Worm (Caenorhabditis elegans) whole organism, late embryonic: ENCODE data around the gene fbxb-54.
"Not testable (repeated sequence)": the region's sequence is repeated elsewhere in the genome, so short reads cannot be mapped to it uniquely, and the experiment has no call there.

Experiments
- C38D4.7 ChIP-seq: fragments of 200-800 bp; sonication (Bioruptor generic); optimal IDR thresholded peaks from 2 replicates; lab custom pipeline; 2018; ENCODE audit warnings: mild to moderate bottlenecking, missing genetic modification characterization, moderate library complexity, missing compliant biosample characterization
- K02D7.2 ChIP-seq: sonication (generic microtip); optimal IDR thresholded peaks from 2 replicates; lab custom pipeline; 2017; ENCODE audit warnings: mild to moderate bottlenecking, missing genetic modification characterization, missing compliant biosample characterization
- ceh-19 ChIP-seq: fragments of 200-800 bp; sonication (Bioruptor generic); optimal IDR thresholded peaks from 2 replicates; lab custom pipeline; 2018; ENCODE audit warnings: mild to moderate bottlenecking, missing genetic modification characterization, missing compliant biosample characterization
- ceh-2 ChIP-seq: sonication (generic microtip); optimal IDR thresholded peaks from 2 replicates; lab custom pipeline; 2016; ENCODE audit warnings: missing genotype, missing genetic modification characterization, missing compliant biosample characterization
- ceh-22 ChIP-seq: sonication (generic microtip); optimal IDR thresholded peaks from 2 replicates; lab custom pipeline; 2017; ENCODE audit warnings: missing biosample characterization, missing genetic modification characterization
- ceh-30 ChIP-seq: fragments of 150-350 bp; optimal IDR thresholded peaks from 2 replicates; lab custom pipeline; 2014; ENCODE audit warnings: missing biosample characterization, missing genetic modification characterization
- ceh-31 ChIP-seq: sonication (generic microtip); optimal IDR thresholded peaks from 2 replicates; lab custom pipeline; 2016; ENCODE audit warnings: missing genetic modification characterization, missing compliant biosample characterization
- ceh-34 ChIP-seq: sonication (generic microtip); optimal IDR thresholded peaks from 2 replicates; lab custom pipeline; 2016; ENCODE audit warnings: mild to moderate bottlenecking, missing genetic modification characterization, missing compliant biosample characterization
- ceh-48 ChIP-seq: sonication (generic microtip); optimal IDR thresholded peaks from 2 replicates; lab custom pipeline; 2016; ENCODE audit warnings: missing genetic modification characterization, inconsistent platforms, missing compliant biosample characterization
- ceh-6 ChIP-seq: fragments of 200-800 bp; sonication (Bioruptor generic); optimal IDR thresholded peaks from 2 replicates; lab custom pipeline; 2018; ENCODE audit warnings: mild to moderate bottlenecking, missing genetic modification characterization, missing compliant biosample characterization
- elt-2 ChIP-seq: sonication (generic microtip); optimal IDR thresholded peaks from 2 replicates; lab custom pipeline; 2016; ENCODE audit warnings: missing genetic modification reagents, missing genetic modification characterization, missing compliant biosample characterization
- elt-4 ChIP-seq: sonication (generic microtip); optimal IDR thresholded peaks from 2 replicates; lab custom pipeline; 2016; ENCODE audit warnings: missing genetic modification characterization, missing compliant biosample characterization
- fax-1 ChIP-seq: sonication (generic microtip); optimal IDR thresholded peaks from 2 replicates; lab custom pipeline; 2016; ENCODE audit warnings: missing genotype, missing genetic modification characterization, missing compliant biosample characterization
- fkh-10 ChIP-seq: fragments of 150-350 bp; optimal IDR thresholded peaks from 2 replicates; lab custom pipeline; 2014; ENCODE audit warnings: missing biosample characterization, missing genetic modification reagents, missing genetic modification characterization
- gmeb-2 ChIP-seq: sonication (generic microtip); optimal IDR thresholded peaks from 2 replicates; lab custom pipeline; 2016; ENCODE audit warnings: missing genetic modification characterization, inconsistent platforms, missing compliant biosample characterization
- hlh-13 ChIP-seq: fragments of 200-800 bp; sonication (Bioruptor generic); optimal IDR thresholded peaks from 2 replicates; lab custom pipeline; 2018; ENCODE audit warnings: mild to moderate bottlenecking, missing genetic modification characterization, missing compliant biosample characterization
- hlh-15 ChIP-seq: sonication (generic microtip); optimal IDR thresholded peaks from 2 replicates; lab custom pipeline; 2016; ENCODE audit warnings: missing genetic modification characterization, missing compliant biosample characterization
- lim-6 ChIP-seq: sonication (generic microtip); optimal IDR thresholded peaks from 2 replicates; lab custom pipeline; 2016; ENCODE audit warnings: missing genetic modification characterization, missing compliant biosample characterization
- mec-3 ChIP-seq: sonication (generic microtip); optimal IDR thresholded peaks from 2 replicates; lab custom pipeline; 2016; ENCODE audit warnings: borderline replicate concordance, missing genetic modification characterization, missing compliant biosample characterization
- odd-2 ChIP-seq: sonication (generic microtip); optimal IDR thresholded peaks from 2 replicates; lab custom pipeline; 2017; ENCODE audit warnings: antibody characterized with exemption, mild to moderate bottlenecking, missing genetic modification characterization, missing compliant biosample characterization
- pag-3 ChIP-seq: sonication (generic microtip); optimal IDR thresholded peaks from 2 replicates; lab custom pipeline; 2016; ENCODE audit warnings: missing compliant biosample characterization, missing genetic modification characterization, borderline replicate concordance
- pat-9 ChIP-seq: fragments of 200-800 bp; sonication (Bioruptor generic); optimal IDR thresholded peaks from 2 replicates; lab custom pipeline; 2018; ENCODE audit warnings: mild to moderate bottlenecking, missing genetic modification characterization, moderate library complexity, missing compliant biosample characterization
- pqm-1 ChIP-seq: sonication (generic microtip); optimal IDR thresholded peaks from 2 replicates; lab custom pipeline; 2016; ENCODE audit warnings: missing genetic modification characterization, missing compliant biosample characterization
- pros-1 ChIP-seq: fragments of 150-350 bp; optimal IDR thresholded peaks from 2 replicates; lab custom pipeline; 2014; ENCODE audit warnings: missing biosample characterization, missing genetic modification reagents, missing genetic modification characterization
- ref-2 ChIP-seq: sonication (generic microtip); optimal IDR thresholded peaks from 2 replicates; lab custom pipeline; 2016; ENCODE audit warnings: missing genetic modification characterization, missing compliant biosample characterization
- sdc-2 ChIP-seq: sonication (generic microtip); optimal IDR thresholded peaks from 2 replicates; lab custom pipeline; 2016; ENCODE audit warnings: missing genotype, missing genetic modification characterization, missing compliant biosample characterization
- sox-2 ChIP-seq: fragments of 200-800 bp; sonication (Bioruptor generic); IDR thresholded peaks from 2 replicates; pipeline ENCODE4 v1.3.6; 2022; ENCODE audit warnings: missing genetic modification reagents, missing genetic modification characterization, missing compliant biosample characterization
- ttx-3 ChIP-seq: sonication (generic microtip); optimal IDR thresholded peaks from 2 replicates; lab custom pipeline; 2016; ENCODE audit warnings: missing genetic modification reagents, missing genetic modification characterization, missing compliant biosample characterization
- unc-42 ChIP-seq: sonication (generic microtip); optimal IDR thresholded peaks from 2 replicates; lab custom pipeline; 2016; ENCODE audit warnings: missing genotype, missing genetic modification characterization, missing compliant biosample characterization
- unc-55 ChIP-seq: sonication (generic microtip); optimal IDR thresholded peaks from 2 replicates; lab custom pipeline; 2017; ENCODE audit warnings: missing biosample characterization, missing genetic modification reagents, missing genetic modification characterization
- zip-5 ChIP-seq: sonication (generic microtip); optimal IDR thresholded peaks from 2 replicates; lab custom pipeline; 2016; ENCODE audit warnings: missing genetic modification characterization, missing compliant biosample characterization
- ztf-16 ChIP-seq: sonication (generic microtip); optimal IDR thresholded peaks from 2 replicates; lab custom pipeline; 2017; ENCODE audit warnings: missing genetic modification characterization, missing compliant biosample characterization

fbxb-54 gene

DNA sequence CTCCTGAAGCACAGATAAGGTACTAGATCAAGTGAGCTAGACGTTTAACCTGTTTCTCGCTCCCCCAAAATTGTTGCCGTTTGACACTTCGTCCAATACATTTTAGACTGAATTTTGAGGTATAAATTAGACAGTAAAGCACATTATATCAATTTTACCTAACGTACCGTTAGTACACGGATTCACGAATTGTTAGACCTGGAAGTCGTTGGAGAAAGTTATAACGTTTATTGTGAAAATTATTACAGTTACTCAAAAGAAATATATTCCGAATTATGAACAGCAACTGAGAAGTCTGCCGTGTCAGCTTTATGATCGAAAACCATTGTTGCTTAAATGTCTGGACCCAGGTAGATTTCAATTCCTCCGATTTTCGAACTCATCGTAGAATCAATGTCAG is 4.7 kb upstream of the fbxb-54 start:
- no peak for TF ChIP-seq sdc-2 (tag; lab: Kevin White, UChicago)

DNA sequence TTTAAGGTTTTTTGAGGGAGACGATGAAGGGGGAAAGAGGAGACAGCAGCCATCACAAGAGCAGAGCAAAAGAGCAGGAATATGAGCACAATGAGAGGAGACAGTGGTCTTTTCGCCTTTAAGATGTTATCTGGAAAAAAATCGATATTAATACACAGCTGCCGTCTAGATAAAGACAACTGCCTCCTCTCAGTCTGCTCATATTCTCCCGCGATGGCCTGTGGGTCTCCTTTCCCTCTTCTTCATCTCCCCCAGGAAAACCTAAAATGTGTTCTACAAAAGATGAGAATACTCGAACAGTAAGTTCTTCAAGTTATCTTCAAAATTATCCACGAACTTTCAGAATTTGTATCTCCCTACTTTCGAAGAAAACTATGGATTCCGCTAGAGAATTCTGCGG is 5.6 kb downstream of the fbxb-54 start, which contains the start of the genes fbxb-52 and fbxb-51:
Gene fbxb-52 (minus strand): TSS at position 101 of the 400 bp plus-strand sequence.
Gene fbxb-51 (plus strand): TSS at position 212 of the 400 bp plus-strand sequence.
- no peak for TF ChIP-seq K02D7.2 (tag; lab: Kevin White, UChicago)
- TF ChIP-seq ceh-22 (tag; lab: Kevin White, UChicago): no peak
- TF ChIP-seq lim-6 (tag; lab: Kevin White, UChicago): no peak
- no peak for TF ChIP-seq elt-2 (tag; lab: Kevin White, UChicago)
- no peak for TF ChIP-seq pqm-1
- TF ChIP-seq fkh-10 (GFP tag; lab: Kevin White, UChicago): no peak
- no peak for TF ChIP-seq sox-2 (GFP tag; lab: Robert Waterston, UW)
- no peak for TF ChIP-seq elt-4 (tag; lab: Kevin White, UChicago)
- no peak for TF ChIP-seq ceh-2
- no peak for TF ChIP-seq ttx-3 (tag; lab: Kevin White, UChicago)
- no peak for TF ChIP-seq zip-5

DNA sequence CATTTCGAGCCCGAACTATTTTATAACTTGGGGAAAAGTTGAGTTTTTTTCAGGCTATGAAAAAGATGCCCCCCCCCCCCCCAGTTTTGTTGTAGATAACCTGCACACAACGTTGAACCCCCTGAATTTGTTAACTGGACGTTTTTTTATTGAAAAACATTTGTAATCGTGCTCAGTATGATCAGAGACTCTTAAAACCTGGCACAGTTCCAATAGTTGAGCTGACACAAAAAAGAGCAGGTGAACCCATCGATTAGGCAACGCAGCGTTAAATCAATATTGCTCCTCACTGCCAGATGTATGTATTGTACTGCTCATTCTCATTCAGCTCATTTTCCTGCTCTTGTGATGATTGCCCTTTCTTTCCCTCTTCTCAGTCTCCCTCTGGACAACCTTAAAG is 10.5 kb downstream of the fbxb-54 start, which contains the start of gene K05F6.12:
Gene K05F6.12 (plus strand): TSS at position 301 of the 400 bp plus-strand sequence.
- TF ChIP-seq unc-55 (GFP tag; lab: Kevin White, UChicago): no peak
- TF ChIP-seq ref-2 (tag; lab: Kevin White, UChicago): no peak
- TF ChIP-seq hlh-13 (GFP tag; lab: Kevin White, UChicago): no peak
- TF ChIP-seq, all 69 proteins: peak for 0

DNA sequence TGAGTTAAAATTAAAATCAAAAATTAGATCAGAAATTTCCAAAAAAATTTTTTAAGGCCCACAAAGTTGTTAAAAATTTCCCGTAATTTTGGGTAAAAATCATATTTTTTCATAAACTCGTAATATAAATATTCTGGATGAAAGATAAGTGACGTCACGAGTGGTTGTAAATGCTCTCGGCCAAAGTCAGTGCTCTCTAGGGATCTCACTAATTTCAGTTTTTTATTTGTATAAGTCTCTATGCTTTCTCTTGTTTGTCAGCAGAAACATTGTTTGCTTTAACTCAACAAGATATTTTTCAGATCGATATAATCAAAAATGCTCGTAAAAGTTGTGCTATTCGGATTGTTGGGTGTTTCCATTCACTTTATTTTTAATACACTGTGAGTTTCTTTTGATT is 12.9 kb downstream of the fbxb-54 start, which contains the start of gene K05F6.4:
Gene K05F6.4 (plus strand): TSS at position 301 of the 400 bp plus-strand sequence.
- not testable (repeated sequence) for TF ChIP-seq hlh-15; sdc-2 (tag; lab: Kevin White, UChicago); pros-1 (tag; lab: Kevin White, UChicago)

DNA sequence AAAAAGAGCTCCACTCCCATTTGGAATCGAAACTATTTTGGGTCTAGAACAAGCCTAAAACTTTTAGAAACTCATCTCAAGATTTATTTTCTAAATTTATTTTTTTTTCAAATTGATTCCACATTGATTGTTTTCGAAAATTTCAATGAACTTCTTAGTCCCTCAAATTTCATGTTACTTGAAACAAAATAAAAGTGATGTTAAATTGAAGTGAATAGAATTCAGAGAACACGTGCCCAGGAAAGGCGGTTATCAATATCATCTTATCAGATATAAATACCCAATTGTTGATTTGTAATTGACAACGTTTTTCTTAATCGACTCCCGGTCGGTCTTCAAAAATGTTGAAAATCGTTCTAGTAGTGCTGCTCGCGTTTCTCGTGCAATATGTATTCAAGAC is 15.5 kb downstream of the fbxb-54 start, which contains the start of gene poml-4:
Gene poml-4 (plus strand): TSS at position 301 of the 400 bp plus-strand sequence.
- not testable (repeated sequence) for TF ChIP-seq ceh-31 (tag; lab: Kevin White, UChicago); ceh-6 (GFP tag; lab: Kevin White, UChicago); ttx-3 (tag; lab: Kevin White, UChicago)

DNA sequence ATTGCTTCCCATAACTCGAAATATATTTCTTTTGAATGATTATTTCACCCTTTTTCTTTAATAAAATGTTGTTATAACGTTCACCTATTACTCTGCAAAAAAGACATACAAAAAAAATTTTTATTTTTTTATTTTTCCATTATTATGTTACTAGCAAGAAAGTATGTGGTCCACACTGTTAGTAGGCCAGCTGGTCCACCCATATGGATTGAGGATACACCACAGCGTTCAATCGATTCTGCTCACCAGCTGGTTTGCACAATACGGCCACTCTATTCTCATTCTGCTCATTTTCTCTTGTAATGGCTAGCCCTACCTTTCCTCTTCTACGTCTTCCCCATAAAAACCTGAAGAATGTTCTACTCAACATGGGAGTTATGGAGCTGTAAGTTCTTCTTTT is 17.5 kb downstream of the fbxb-54 start, which contains the start of gene fbxb-44:
Gene fbxb-44 (plus strand): TSS at position 301 of the 400 bp plus-strand sequence.
- TF ChIP-seq elt-2 (tag; lab: Kevin White, UChicago) (no peak), odd-2 (no peak), ceh-19 (no peak), ceh-22 (tag; lab: Kevin White, UChicago) (no peak), ceh-48 (tag; lab: Kevin White, UChicago) (no peak), unc-42 (no peak)

DNA sequence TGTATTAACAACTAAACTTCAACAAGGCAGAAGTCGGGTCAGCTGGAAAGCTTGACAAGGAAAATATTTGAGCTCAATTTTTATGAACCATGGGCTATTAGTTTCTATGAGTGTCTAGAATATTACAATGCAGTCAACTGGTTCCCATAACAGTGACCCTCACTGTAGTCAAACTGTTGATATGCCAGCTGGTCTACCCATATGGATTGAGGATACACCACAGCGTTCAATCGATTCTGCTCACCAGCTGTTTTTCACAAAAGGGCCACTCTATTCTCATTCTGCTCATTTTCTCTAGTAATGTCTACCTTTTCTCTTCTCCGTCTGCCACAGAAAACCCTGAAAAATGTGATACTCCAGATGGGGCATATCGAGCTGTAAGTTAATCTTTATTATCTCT is 18.8 kb downstream of the fbxb-54 start, which contains the start of gene fbxb-42:
Gene fbxb-42 (plus strand): TSS at position 301 of the 400 bp plus-strand sequence.
- no peak for TF ChIP-seq ztf-16 (tag; lab: Kevin White, UChicago)
- TF ChIP-seq pat-9 (tag; lab: Kevin White, UChicago): no peak
- no peak for TF ChIP-seq C38D4.7 (GFP tag; lab: Kevin White, UChicago)
- no peak for TF ChIP-seq pag-3 (tag; lab: Kevin White, UChicago)
- TF ChIP-seq, all 69 proteins: peak for 0

DNA sequence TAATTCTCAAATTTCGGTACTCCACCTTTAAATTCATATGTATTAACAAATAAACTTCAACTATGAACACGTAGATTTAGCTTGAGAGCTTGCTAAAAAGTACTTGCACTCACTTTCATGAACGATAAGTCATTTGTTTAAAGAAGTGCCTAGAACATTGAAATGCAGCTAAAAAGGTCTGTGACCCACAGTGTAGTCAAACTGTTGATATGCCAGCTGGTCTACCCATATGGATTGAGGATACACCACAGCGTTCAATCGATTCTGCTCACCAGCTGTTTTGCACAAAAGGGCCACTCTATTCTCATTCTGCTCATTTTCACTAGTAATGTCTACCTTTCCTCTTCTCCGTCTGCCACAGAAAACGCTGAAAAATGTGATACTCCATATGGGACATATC is 20.2 kb downstream of the fbxb-54 start, which contains the start of gene fbxb-43:
Gene fbxb-43 (plus strand): TSS at position 301 of the 400 bp plus-strand sequence.
- TF ChIP-seq ceh-30 (tag; lab: Kevin White, UChicago): no peak
- no peak for TF ChIP-seq mec-3 (tag; lab: Kevin White, UChicago)
- TF ChIP-seq fax-1 (tag; lab: Kevin White, UChicago): no peak
- no peak for TF ChIP-seq unc-55 (GFP tag; lab: Kevin White, UChicago)
- TF ChIP-seq ceh-34: no peak
- TF ChIP-seq K02D7.2 (tag; lab: Kevin White, UChicago): no peak
- no peak for TF ChIP-seq gmeb-2 (tag; lab: Kevin White, UChicago)
- no peak for TF ChIP-seq ceh-31 (tag; lab: Kevin White, UChicago)
